Fruit fly (Drosophila melanogaster): ENCODE results near the gene sbm.

The sbm gene

dm6 chrX:14627080-14627796, 24.9 kb upstream of the sbm start (continued):
- TF ChIP-seq Myb (GFP tag; optimal IDR thresholded peaks at IDR 0.05) (peak; percentile 7), CG13894 (tag; optimal IDR thresholded peaks at IDR 0.05) (no peak), CG32767 (GFP tag; IDR thresholded peaks at IDR 0.05) (peak; percentile 44; the same call in 1 of the 2 replicates), CG6254 (GFP tag; optimal IDR thresholded peaks at IDR 0.05) (peak; percentile 77), CG33213 (GFP tag; optimal IDR thresholded peaks at IDR 0.05) (no peak), Kr (GFP tag; optimal IDR thresholded peaks at IDR 0.05) (no peak), Nf-YA (GFP tag; IDR thresholded peaks at IDR 0.05) (no peak; the same call in 1 of the 2 replicates), BEAF-32 (GFP tag; optimal IDR thresholded peaks at IDR 0.05) (no peak), gem (tag; optimal IDR thresholded peaks at IDR 0.05) (peak; percentile 94), CG10274 (GFP tag; optimal IDR thresholded peaks at IDR 0.05) (peak; percentile 39), HLH3B (GFP tag; IDR thresholded peaks at IDR 0.05) (peak; percentile 79), Pdp1 (GFP tag; optimal IDR thresholded peaks at IDR 0.05) (peak; percentile 71 to 72), tna (GFP tag; IDR thresholded peaks at IDR 0.05; ENCODE audit: partially characterized antibody) (no peak), ac (GFP tag; optimal IDR thresholded peaks at IDR 0.05) (peak; percentile 76), row (GFP tag; IDR thresholded peaks at IDR 0.05) (peak; percentile 86), lilli (GFP tag; optimal IDR thresholded peaks at IDR 0.05) (peak; percentile 71), unc-4 (GFP tag; IDR thresholded peaks at IDR 0.05; ENCODE audit: partially characterized antibody) (no peak), hb (GFP tag; IDR thresholded peaks at IDR 0.05; ENCODE audit: partially characterized antibody) (no peak), CG30431 (GFP tag; optimal IDR thresholded peaks at IDR 0.05) (peak; percentile 74), fd3F (GFP tag; optimal IDR thresholded peaks at IDR 0.05) (no peak), CG13296 (GFP tag; optimal IDR thresholded peaks at IDR 0.05) (peak; percentile 37), sens-2 (GFP tag; IDR thresholded peaks at IDR 0.05) (peak; percentile 62; the same call in 1 of the 2 replicates), CG18262 (tag; optimal IDR thresholded peaks at IDR 0.05) (peak; percentile 94), lov (optimal IDR thresholded peaks at IDR 0.05) (no peak), lov (GFP tag; IDR thresholded peaks at IDR 0.05) (peak; percentile 70; the same call in 2 of the 3 replicates), CG12219 (GFP tag; optimal IDR thresholded peaks at IDR 0.05) (peak; percentile 75), pita (GFP tag; optimal IDR thresholded peaks at IDR 0.05) (no peak), CG13775 (GFP tag; optimal IDR thresholded peaks at IDR 0.05) (peak; percentile 77), CG4328 (GFP tag; optimal IDR thresholded peaks at IDR 0.05) (peak; percentile 63), CG17568 (GFP tag; optimal IDR thresholded peaks at IDR 0.05) (peak; percentile 20), CG16779 (GFP tag; IDR thresholded peaks at IDR 0.05) (no peak), CG10543 (GFP tag; optimal IDR thresholded peaks at IDR 0.05) (peak; percentile 44), ATbp (GFP tag; optimal IDR thresholded peaks at IDR 0.05) (peak; percentile 84), CG9932 (GFP tag; IDR thresholded peaks at IDR 0.05) (no peak), Mes4 (GFP tag; optimal IDR thresholded peaks at IDR 0.05) (peak; percentile 68), CG2202 (tag; optimal IDR thresholded peaks at IDR 0.05) (peak; percentile 83), repo (GFP tag; optimal IDR thresholded peaks at IDR 0.05) (peak; percentile 31), CG6813 (GFP tag; optimal IDR thresholded peaks at IDR 0.05) (peak; percentile 65), kay (GFP tag; optimal IDR thresholded peaks at IDR 0.05) (peak; percentile 53), CG16813 (GFP tag; IDR thresholded peaks at IDR 0.05; ENCODE audit: partially characterized antibody) (no peak), Awh (GFP tag; IDR thresholded peaks at IDR 0.05) (no peak; the same call in 1 of the 2 replicates), pzg (GFP tag; optimal IDR thresholded peaks at IDR 0.05) (no peak), CG8281 (tag; optimal IDR thresholded peaks at IDR 0.05) (peak; percentile 52), cg (GFP tag; optimal IDR thresholded peaks at IDR 0.05) (peak; percentile 72), CG15011 (GFP tag; optimal IDR thresholded peaks at IDR 0.05) (peak; percentile 50), z (GFP tag; IDR thresholded peaks at IDR 0.05) (no peak), CG12659 (GFP tag; optimal IDR thresholded peaks at IDR 0.05) (peak; percentile 62), CG11695 (GFP tag; IDR thresholded peaks at IDR 0.05) (peak; percentile 69; the same call in 2 of the 3 replicates)
